Worm (Caenorhabditis elegans): ENCODE measurements around the gene txdc-12.2.

DNA sequence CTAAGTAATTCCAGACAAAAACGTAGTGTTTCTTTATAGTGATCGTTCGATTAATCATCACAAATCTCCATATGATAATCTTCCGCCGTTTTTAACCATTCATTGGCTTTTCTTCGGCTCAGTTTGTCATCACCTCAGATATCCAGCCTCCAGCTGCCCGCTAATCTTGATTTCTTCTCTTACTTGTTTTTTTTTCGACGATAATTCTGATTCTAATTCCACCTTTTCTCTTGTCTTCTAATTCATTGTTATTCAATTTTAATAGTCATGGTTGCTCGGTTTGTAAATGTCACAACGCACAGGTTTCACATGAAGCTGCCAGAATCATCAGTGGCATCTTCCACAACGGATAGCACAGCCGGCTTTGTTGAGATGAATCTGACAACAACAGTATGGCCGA is 5.3 kb downstream of the txdc-12.2 start, which contains the start of gene F49H12.4:
- no peak for TF ChIP-seq snpc-4 (tag; optimal IDR thresholded peaks at IDR 0.05)
- no peak for TF ChIP-seq skn-1 (tag; optimal IDR thresholded peaks at IDR 0.05)
- TF ChIP-seq R02D3.7 (tag; optimal IDR thresholded peaks at IDR 0.05): no peak
- no peak for TF ChIP-seq lin-11 (tag; optimal IDR thresholded peaks at IDR 0.05)
- no peak for TF ChIP-seq zag-1 (tag; optimal IDR thresholded peaks at IDR 0.05)
- TF ChIP-seq lin-13 (GFP tag; optimal IDR thresholded peaks at IDR 0.05): no peak
- TF ChIP-seq alr-1 (tag; optimal IDR thresholded peaks at IDR 0.05): no peak
- TF ChIP-seq lsy-2 (tag; optimal IDR thresholded peaks at IDR 0.05): no peak
- TF ChIP-seq aly-2 (tag; optimal IDR thresholded peaks at IDR 0.05): no peak
- TF ChIP-seq mdl-1 (tag; optimal IDR thresholded peaks at IDR 0.05): no peak
- no peak for TF ChIP-seq fos-1 (tag; optimal IDR thresholded peaks at IDR 0.05)
- no peak for TF ChIP-seq ceh-82 (tag; optimal IDR thresholded peaks at IDR 0.05)

Measured in whole organism, L2 larva.